Worm (Caenorhabditis elegans): ENCODE data around the gene pdl-1.

Gene pdl-1

ce11 chrII:7183493-7184272, at the start of gene pdl-1:
Gene pdl-1 (plus strand): TSS chrII:7183801.
- TF ChIP-seq vab-7 (GFP tag; IDR thresholded peaks at IDR 0.05), result peak; percentile 96
- peak; percentile 40 for TF ChIP-seq ztf-7 (tag; optimal IDR thresholded peaks at IDR 0.05)
- no peak for TF ChIP-seq jun-1 (tag; optimal IDR thresholded peaks at IDR 0.05)
- no peak for TF ChIP-seq fkh-10 (GFP tag; optimal IDR thresholded peaks at IDR 0.05)
- TF ChIP-seq ZK546.5 (tag; optimal IDR thresholded peaks at IDR 0.05), result no peak
- peak; percentile 93 for TF ChIP-seq T26A8.4 (GFP tag; IDR thresholded peaks at IDR 0.05)
- peak; percentile 55; the same call in 1 of the 2 replicates for TF ChIP-seq zip-11 (GFP tag; IDR thresholded peaks at IDR 0.05)
- TF ChIP-seq Y48G9A.11 (GFP tag; IDR thresholded peaks at IDR 0.05), result peak; percentile 79
- TF ChIP-seq lin-1 (GFP tag; IDR thresholded peaks at IDR 0.05), result peak; percentile 94
- TF ChIP-seq F37D6.2 (tag; optimal IDR thresholded peaks at IDR 0.05), result peak; percentile 68
- peak; percentile 69 for TF ChIP-seq F10B5.3 (tag; optimal IDR thresholded peaks at IDR 0.05)
- TF ChIP-seq hif-1 (tag; optimal IDR thresholded peaks at IDR 0.05), result peak in 1 of 2 experiments; percentile 69
- peak; percentile 85 for TF ChIP-seq D1046.2 (GFP tag; IDR thresholded peaks at IDR 0.05)
- peak; percentile 67 for TF ChIP-seq aha-1 (tag)
- TF ChIP-seq rbr-2 (tag; optimal IDR thresholded peaks at IDR 0.05), result peak; percentile 84
- TF ChIP-seq F44E2.7 (GFP tag; IDR thresholded peaks at IDR 0.05), result peak; percentile 94
- TF ChIP-seq lin-15B (tag; optimal IDR thresholded peaks at IDR 0.05), result no peak
- TF ChIP-seq lsy-2 (tag; optimal IDR thresholded peaks at IDR 0.05), result peak in 1 of 2 experiments; percentile 72
- peak; percentile 81 for TF ChIP-seq ZK337.2 (GFP tag; IDR thresholded peaks at IDR 0.05)
- peak; percentile 86 for TF ChIP-seq Y75B8A.6 (GFP tag; IDR thresholded peaks at IDR 0.05)
- TF ChIP-seq nhr-10 (tag; optimal IDR thresholded peaks at IDR 0.05), result no peak
- TF ChIP-seq arid-1 (GFP tag; conservative IDR thresholded peaks at IDR 0.05), result peak; percentile 94
- peak; percentile 57 for TF ChIP-seq nhr-11 (tag; optimal IDR thresholded peaks at IDR 0.05)
- peak; percentile 40 for TF ChIP-seq dpl-1 (GFP tag; optimal IDR thresholded peaks at IDR 0.05)
- peak; percentile 24; the same call in 1 of the 2 replicates for TF ChIP-seq daf-8 (GFP tag; IDR thresholded peaks at IDR 0.05)
- no peak for TF ChIP-seq nhr-76 (tag; optimal IDR thresholded peaks at IDR 0.05)
- TF ChIP-seq lir-3 (tag; optimal IDR thresholded peaks at IDR 0.05), result peak; percentile 94
- peak; percentile 15 for TF ChIP-seq nhr-25 (tag; optimal IDR thresholded peaks at IDR 0.05; ENCODE audit: borderline replicate concordance, insufficient read depth)
- peak; percentile 77 for TF ChIP-seq spr-3 (GFP tag; optimal IDR thresholded peaks at IDR 0.05)
- peak; percentile 83 for TF ChIP-seq duxl-1 (tag; optimal IDR thresholded peaks at IDR 0.05; ENCODE audit: poor library complexity)
- TF ChIP-seq cey-2 (tag; optimal IDR thresholded peaks at IDR 0.05; ENCODE audit: borderline replicate concordance, insufficient read depth), result no peak
- TF ChIP-seq fos-1 (tag; optimal IDR thresholded peaks at IDR 0.05), result no peak
- peak; percentile 53 for TF ChIP-seq mxl-3 (GFP tag; optimal IDR thresholded peaks at IDR 0.05)
- TF ChIP-seq gei-8 (GFP tag; optimal IDR thresholded peaks at IDR 0.05), result peak; percentile 91
- TF ChIP-seq ceh-62 (tag; optimal IDR thresholded peaks at IDR 0.05), result no peak
- peak in 1 of 2 experiments; percentile 7 for TF ChIP-seq mdl-1 (tag; optimal IDR thresholded peaks at IDR 0.05)
- peak; percentile 46 for TF ChIP-seq nhr-6 (tag; optimal IDR thresholded peaks at IDR 0.05)
- TF ChIP-seq mdt-29 (GFP tag; IDR thresholded peaks at IDR 0.05), result peak; percentile 85
- TF ChIP-seq ceh-32 (tag; optimal IDR thresholded peaks at IDR 0.05; ENCODE audit: poor library complexity), result peak; percentile 51
- peak; percentile 95 for TF ChIP-seq hmg-1.1 (GFP tag; IDR thresholded peaks at IDR 0.05)
- peak; percentile 28 for TF ChIP-seq attf-4 (tag; optimal IDR thresholded peaks at IDR 0.05)
- TF ChIP-seq daf-16 (GFP tag; optimal IDR thresholded peaks at IDR 0.05), result peak; percentile 70 to 93
- peak; percentile 81 for TF ChIP-seq daf-16 (tag; optimal IDR thresholded peaks at IDR 0.05)
- peak; percentile 63; the same call in 1 of the 2 replicates for TF ChIP-seq zfp-3 (GFP tag; conservative IDR thresholded peaks at IDR 0.05)
- TF ChIP-seq dve-1 (tag; optimal IDR thresholded peaks at IDR 0.05; ENCODE audit: insufficient read depth), result peak; percentile 61
- peak in 1 of 2 experiments; percentile 89 for TF ChIP-seq unc-62 (GFP tag; optimal IDR thresholded peaks at IDR 0.05 in 1 of 2)
- TF ChIP-seq unc-62 (tag; optimal IDR thresholded peaks at IDR 0.05), result peak; percentile 11
- peak; percentile 77 for TF ChIP-seq ceh-44 (GFP tag; IDR thresholded peaks at IDR 0.05)
